Fruit fly (Drosophila melanogaster) whole organism, embryonic: ENCODE measurements around the gene CG6414.
A peak's percentile ranks its signal among the peaks of the same experiment; 100 is the strongest.

ENCODE experiments used
- Ada2b ChIP-seq: fragments of 200-800 bp; sonication (Bioruptor generic); IDR thresholded peaks from 2 replicates; pipeline ENCODE4 v1.3.6; 2022; ENCODE audit warnings: missing biosample characterization, missing genetic modification characterization
- CG1024 ChIP-seq: fragments of 200-800 bp; sonication (Bioruptor generic); IDR thresholded peaks from 2 replicates; pipeline ENCODE4 v1.3.6; 2022; ENCODE audit warnings: missing biosample characterization, missing genetic modification characterization
- CG10979 ChIP-seq: fragments of 200-800 bp; sonication (Bioruptor generic); optimal IDR thresholded peaks from 2 replicates; lab custom pipeline; 2018; ENCODE audit warnings: missing biosample characterization, mild to moderate bottlenecking, missing genetic modification characterization, moderate library complexity
- CG11085 ChIP-seq: fragments of 200-800 bp; sonication (Bioruptor generic); IDR thresholded peaks from 2 replicates; pipeline ENCODE4 v1.3.6; 2022; ENCODE audit warnings: missing biosample characterization, missing genetic modification characterization
- CG11247 ChIP-seq: fragments of 200-800 bp; sonication (Bioruptor generic); IDR thresholded peaks from 2 replicates; pipeline ENCODE4 v1.3.6; 2022; ENCODE audit warnings: missing biosample characterization, missing genetic modification characterization
- CG11695 ChIP-seq: fragments of 200-800 bp; sonication (Bioruptor generic); IDR thresholded peaks from 3 replicates; pipeline ENCODE4 v1.3.6; 2022; ENCODE audit warnings: missing biosample characterization, missing genetic modification characterization
- CG13424 ChIP-seq: fragments of 200-800 bp; sonication (Bioruptor generic); optimal IDR thresholded peaks from 2 replicates; lab custom pipeline; 2019; ENCODE audit warnings: missing biosample characterization, mild to moderate bottlenecking, missing genetic modification characterization, moderate library complexity
- CG15696 ChIP-seq: fragments of 200-800 bp; sonication (Bioruptor generic); optimal IDR thresholded peaks from 2 replicates; lab custom pipeline; 2019; ENCODE audit warnings: missing biosample characterization, mild to moderate bottlenecking, missing genetic modification characterization, moderate library complexity
- CG1603 ChIP-seq: fragments of 200-800 bp; sonication (Bioruptor generic); optimal IDR thresholded peaks from 2 replicates; lab custom pipeline; 2019; ENCODE audit warnings: missing biosample characterization, mild to moderate bottlenecking, missing genetic modification characterization, moderate library complexity
- CG17361 ChIP-seq: fragments of 200-800 bp; sonication (Bioruptor generic); IDR thresholded peaks from 3 replicates; pipeline ENCODE4 v1.3.6; 2022; ENCODE audit warnings: missing biosample characterization, missing genetic modification characterization
- CG17568 ChIP-seq: fragments of 200-800 bp; sonication (Bioruptor generic); optimal IDR thresholded peaks from 2 replicates; lab custom pipeline; 2018; ENCODE audit warnings: missing biosample characterization, mild to moderate bottlenecking, missing genetic modification characterization, moderate library complexity
- CG17612 ChIP-seq: fragments of 200-800 bp; sonication (Bioruptor generic); IDR thresholded peaks from 2 replicates; pipeline ENCODE4 v1.3.6; 2022; ENCODE audit warnings: missing biosample characterization, missing genetic modification characterization
- CG18599 ChIP-seq: fragments of 200-800 bp; sonication (Bioruptor generic); optimal IDR thresholded peaks from 3 replicates; lab custom pipeline; 2017; ENCODE audit warnings: missing biosample characterization, missing genetic modification characterization, mild to moderate bottlenecking, moderate library complexity, missing genetic modification reagents
- CG2199 ChIP-seq: fragments of 200-800 bp; sonication (Bioruptor generic); IDR thresholded peaks from 3 replicates; pipeline ENCODE4 v1.3.6; 2022; ENCODE audit warnings: missing biosample characterization, missing genetic modification characterization
- CG2678 ChIP-seq: fragments of 200-800 bp; sonication (Bioruptor generic); optimal IDR thresholded peaks from 3 replicates; lab custom pipeline; 2019; ENCODE audit warnings: missing biosample characterization, mild to moderate bottlenecking, missing genetic modification characterization, moderate library complexity
- CG33213 ChIP-seq: fragments of 200-800 bp; sonication (Bioruptor generic); optimal IDR thresholded peaks from 3 replicates; lab custom pipeline; 2016; ENCODE audit warnings: missing biosample characterization, missing genetic modification characterization
- CG34422 ChIP-seq: fragments of 200-800 bp; sonication (Bioruptor generic); IDR thresholded peaks from 3 replicates; pipeline ENCODE4 v1.3.6; 2022; ENCODE audit warnings: missing biosample characterization, missing genetic modification characterization
- CG3995 ChIP-seq: fragments of 200-800 bp; sonication (Bioruptor generic); optimal IDR thresholded peaks from 3 replicates; lab custom pipeline; 2016; ENCODE audit warnings: missing biosample characterization, missing genetic modification characterization
- CG4424 ChIP-seq: fragments of 200-800 bp; sonication (Bioruptor generic); optimal IDR thresholded peaks from 3 replicates; lab custom pipeline; 2016; ENCODE audit warnings: missing biosample characterization, missing genetic modification characterization
- CG6654 ChIP-seq: fragments of 200-800 bp; sonication (Bioruptor generic); optimal IDR thresholded peaks from 2 replicates; lab custom pipeline; 2017; ENCODE audit warnings: missing biosample characterization, mild to moderate bottlenecking, missing genetic modification characterization
- CG6765 ChIP-seq: fragments of 200-800 bp; sonication (Bioruptor generic); optimal IDR thresholded peaks from 3 replicates; lab custom pipeline; 2017; ENCODE audit warnings: missing biosample characterization, mild to moderate bottlenecking, missing genetic modification characterization
- CG7556 ChIP-seq: fragments of 200-800 bp; sonication (Bioruptor generic); optimal IDR thresholded peaks from 2 replicates; lab custom pipeline; 2017; ENCODE audit warnings: missing biosample characterization, mild to moderate bottlenecking, missing genetic modification characterization
- CG7987 ChIP-seq: fragments of 200-800 bp; sonication (Bioruptor generic); optimal IDR thresholded peaks from 2 replicates; lab custom pipeline; 2018; ENCODE audit warnings: missing biosample characterization, mild to moderate bottlenecking, missing genetic modification characterization, moderate library complexity
- CG8359 ChIP-seq: fragments of 200-800 bp; sonication (Bioruptor generic); optimal IDR thresholded peaks from 2 replicates; lab custom pipeline; 2017; ENCODE audit warnings: missing biosample characterization, mild to moderate bottlenecking, missing genetic modification characterization, borderline replicate concordance
- CG8765 ChIP-seq: fragments of 200-800 bp; sonication (Bioruptor generic); IDR thresholded peaks from 2 replicates; pipeline ENCODE4 v1.3.6; 2022; ENCODE audit warnings: missing biosample characterization, missing genetic modification characterization
- CoRest ChIP-seq: fragments of 200-800 bp; sonication (Bioruptor generic); optimal IDR thresholded peaks from 3 replicates; lab custom pipeline; 2018; ENCODE audit warnings: missing biosample characterization, mild to moderate bottlenecking, missing genetic modification characterization, moderate library complexity
- D ChIP-seq, 2 experiments: fragments of 200-800 bp in 1 of 2; fragments of >200 bp in 1 of 2; sonication (Bioruptor generic) in 1 of 2; optimal IDR thresholded peaks; 2 replicates in 1 of 2; 3 replicates in 1 of 2; lab custom pipeline; 2017; ENCODE audit warnings: mild to moderate bottlenecking in 1 of 2, missing biosample characterization in 1 of 2, missing genetic modification characterization in 1 of 2, missing genetic modification reagents in 1 of 2
- E2f1 ChIP-seq: fragments of 200-800 bp; sonication (Bioruptor generic); IDR thresholded peaks from 2 replicates; pipeline ENCODE4 v1.3.6; 2022; ENCODE audit warnings: missing biosample characterization, missing genetic modification characterization
- ERR ChIP-seq: fragments of 200-800 bp; sonication (Bioruptor generic); optimal IDR thresholded peaks from 2 replicates; lab custom pipeline; 2016; ENCODE audit warnings: missing biosample characterization, missing genetic modification characterization
- Ets97D ChIP-seq: fragments of 200-800 bp; sonication (Bioruptor generic); optimal IDR thresholded peaks from 3 replicates; lab custom pipeline; 2016; ENCODE audit warnings: missing biosample characterization, missing genetic modification characterization
- MESR4 ChIP-seq: fragments of 200-800 bp; sonication (Bioruptor generic); optimal IDR thresholded peaks from 2 replicates; lab custom pipeline; 2018; ENCODE audit warnings: missing biosample characterization, mild to moderate bottlenecking, missing genetic modification characterization, moderate library complexity
- Mrtf ChIP-seq: fragments of 200-800 bp; sonication (Bioruptor generic); IDR thresholded peaks from 3 replicates; pipeline ENCODE4 v1.3.6; 2022; ENCODE audit warnings: missing biosample characterization, missing genetic modification characterization
- Oli ChIP-seq: fragments of 200-800 bp; sonication (Bioruptor generic); optimal IDR thresholded peaks from 2 replicates; lab custom pipeline; 2018; ENCODE audit warnings: missing biosample characterization, mild to moderate bottlenecking, missing genetic modification characterization, moderate library complexity
- Ssrp ChIP-seq: fragments of 200-800 bp; sonication (Bioruptor generic); optimal IDR thresholded peaks from 2 replicates; lab custom pipeline; 2018; ENCODE audit warnings: missing biosample characterization, mild to moderate bottlenecking, missing genetic modification characterization, moderate library complexity
- ash1 ChIP-seq: fragments of 200-800 bp; sonication (Bioruptor generic); optimal IDR thresholded peaks from 2 replicates; lab custom pipeline; 2018; ENCODE audit warnings: missing biosample characterization, mild to moderate bottlenecking, missing genetic modification characterization
- bsh ChIP-seq, 2 experiments: fragments of 200-800 bp; sonication (Bioruptor generic); optimal IDR thresholded peaks; 2 replicates each; lab custom pipeline; 2017 to 2018; ENCODE audit warnings: mild to moderate bottlenecking in 2 of 2, missing biosample characterization in 2 of 2, missing genetic modification characterization in 2 of 2, moderate library complexity in 1 of 2
- chn ChIP-seq: fragments of 200-800 bp; sonication (Bioruptor generic); optimal IDR thresholded peaks from 2 replicates; lab custom pipeline; 2016; ENCODE audit warnings: missing biosample characterization, missing genetic modification characterization
- cwo ChIP-seq: fragments of 200-800 bp; sonication (Bioruptor generic); optimal IDR thresholded peaks from 3 replicates; lab custom pipeline; 2017; ENCODE audit warnings: missing biosample characterization, missing genetic modification characterization, mild to moderate bottlenecking, moderate library complexity, missing genetic modification reagents
- dysf ChIP-seq: fragments of 200-800 bp; sonication (Bioruptor generic); IDR thresholded peaks from 3 replicates; pipeline ENCODE4 v1.3.6; 2022; ENCODE audit warnings: missing biosample characterization, missing genetic modification characterization
- esg ChIP-seq: fragments of 200-800 bp; sonication (Bioruptor generic); conservative IDR thresholded peaks from 2 replicates; pipeline ENCODE4 v1.3.6; 2022; ENCODE audit warnings: missing biosample characterization, missing genetic modification characterization
- gem ChIP-seq: fragments of 200-800 bp; sonication (Bioruptor generic); optimal IDR thresholded peaks from 2 replicates; lab custom pipeline; 2019; ENCODE audit warnings: missing biosample characterization, mild to moderate bottlenecking, missing genetic modification characterization, moderate library complexity
- gro ChIP-seq: fragments of 200-800 bp; sonication (Bioruptor generic); optimal IDR thresholded peaks from 2 replicates; lab custom pipeline; 2016; ENCODE audit warnings: missing biosample characterization, missing genetic modification characterization
- hth ChIP-seq: fragments of >200 bp; optimal IDR thresholded peaks from 2 replicates; lab custom pipeline; 2017; ENCODE audit warnings: inconsistent platforms
- inv ChIP-seq: fragments of 200-800 bp; sonication (Bioruptor generic); IDR thresholded peaks from 2 replicates; pipeline ENCODE4 v1.3.6; 2022; ENCODE audit warnings: missing biosample characterization, missing genetic modification characterization; ENCODE audit not compliant: partially characterized antibody
- lola ChIP-seq, 3 experiments: fragments of >200 bp in 2 of 3; fragments of 200-800 bp in 1 of 3; sonication (Bioruptor generic) in 1 of 3; optimal IDR thresholded peaks; 2 replicates each; lab custom pipeline; 2017 to 2019; ENCODE audit warnings: missing biosample characterization in 3 of 3, missing genetic modification characterization in 3 of 3, mild to moderate bottlenecking in 1 of 3, moderate library complexity in 1 of 3
- nmo ChIP-seq: fragments of 200-800 bp; sonication (Bioruptor generic); optimal IDR thresholded peaks from 2 replicates; lab custom pipeline; 2018; ENCODE audit warnings: missing biosample characterization, mild to moderate bottlenecking, missing genetic modification characterization, moderate library complexity
- row ChIP-seq: fragments of 200-800 bp; sonication (Bioruptor generic); IDR thresholded peaks from 3 replicates; pipeline ENCODE4 v1.3.6; 2022; ENCODE audit warnings: missing biosample characterization, missing genetic modification characterization
- tna ChIP-seq: fragments of 200-800 bp; sonication (Bioruptor generic); IDR thresholded peaks from 2 replicates; pipeline ENCODE4 v1.3.6; 2022; ENCODE audit warnings: missing biosample characterization, missing genetic modification characterization; ENCODE audit not compliant: partially characterized antibody
- twi ChIP-seq: fragments of 200-800 bp; optimal IDR thresholded peaks from 2 replicates; lab custom pipeline; 2019; ENCODE audit warnings: missing biosample characterization, mild to moderate bottlenecking, missing genetic modification characterization, moderate library complexity

Gene CG6414

dm6 chrX:4012844-4013243 lies 41.7 kb upstream of the CG6414 start (continued):
- TF ChIP-seq CG11085 (GFP tag; lab: Robert Waterston, UW) (peak; percentile 28; the same call in 1 of the 2 replicates), CG6765 (GFP tag; lab: Kevin White, UChicago) (no peak), CG15696 (tag; lab: Kevin White, UChicago) (no peak), CG17612 (GFP tag; lab: Robert Waterston, UW) (no peak), E2f1 (GFP tag; lab: Robert Waterston, UW) (peak; percentile 31; the same call in 1 of the 2 replicates), gem (peak; percentile 31), ash1 (GFP tag; lab: Kevin White, UChicago) (no peak), Mrtf (GFP tag; lab: Robert Waterston, UW) (0 out of 3 replicates have a peak, but pooled peaks have one; percentile 35), tna (GFP tag; lab: Robert Waterston, UW) (no peak), CG11695 (GFP tag; lab: Robert Waterston, UW) (0 out of 3 replicates have a peak, but pooled peaks have one; percentile 23), CG13424 (tag; lab: Kevin White, UChicago) (no peak), dysf (GFP tag; lab: Robert Waterston, UW) (0 out of 3 replicates have a peak, but pooled peaks have one; percentile 24), Ets97D (no peak), Oli (tag; lab: Kevin White, UChicago) (no peak), CG1024 (GFP tag; lab: Robert Waterston, UW) (no peak), MESR4 (GFP tag; lab: Kevin White, UChicago) (no peak), CG17568 (GFP tag; lab: Kevin White, UChicago) (no peak), cwo (no peak), CG6654 (GFP tag; lab: Kevin White, UChicago) (no peak), CG3995 (GFP tag; lab: Kevin White, UChicago) (no peak), Ssrp (peak; percentile 25), CG8765 (GFP tag; lab: Robert Waterston, UW) (no peak), CG8359 (GFP tag; lab: Kevin White, UChicago) (no peak), CG11247 (no peak), CG1603 (peak; percentile 37), CG4424 (GFP tag; lab: Kevin White, UChicago) (no peak), nmo (GFP tag; lab: Kevin White, UChicago) (peak; percentile 47), CG33213 (GFP tag; lab: Kevin White, UChicago) (no peak), CG17361 (GFP tag; lab: Robert Waterston, UW) (0 out of 3 replicates have a peak, but pooled peaks have one; percentile 21), CG7556 (GFP tag; lab: Kevin White, UChicago) (peak; percentile 5), CG34422 (GFP tag; lab: Robert Waterston, UW) (0 out of 3 replicates have a peak, but pooled peaks have one; percentile 49), CG2678 (tag; lab: Kevin White, UChicago) (peak; percentile 21), CG7987 (GFP tag; lab: Kevin White, UChicago) (no peak), lola (GFP tag; optimal IDR thresholded peaks at IDR 0.05; lab: Kevin White, UChicago) (peak in 1 of 3 experiments; percentile 20), D (optimal IDR thresholded peaks at IDR 0.05; lab: Kevin White, UChicago) (no peak), D (GFP tag; optimal IDR thresholded peaks at IDR 0.05; lab: Kevin White, UChicago) (peak; percentile 6), row (GFP tag; lab: Robert Waterston, UW) (peak; percentile 48; the same call in 2 of the 3 replicates), CG10979 (tag; lab: Kevin White, UChicago) (peak; percentile 37), gro (GFP tag; lab: Kevin White, UChicago) (no peak), esg (GFP tag; lab: Robert Waterston, UW) (no peak), ERR (GFP tag; lab: Kevin White, UChicago) (no peak), CG2199 (no peak), CoRest (tag; lab: Kevin White, UChicago) (peak; percentile 4), Ada2b (GFP tag; lab: Robert Waterston, UW) (no peak), twi (no peak), bsh (GFP tag; optimal IDR thresholded peaks at IDR 0.05; lab: Kevin White, UChicago) (peak in 1 of 2 experiments; percentile 33), inv (GFP tag; lab: Robert Waterston, UW) (no peak), CG18599 (peak; percentile 37), chn (no peak), hth (no peak)
